Worm (Caenorhabditis elegans) whole organism, early embryonic: Measurements from ENCODE around the gene C16C8.19.

Experiments
- aly-1 ChIP-seq: sonication (generic microtip); optimal IDR thresholded peaks from 2 replicates; lab custom pipeline; 2016; ENCODE audit warnings: missing genetic modification characterization, missing compliant biosample characterization
- ama-1 ChIP-seq: fragments of 150-350 bp; optimal IDR thresholded peaks from 2 replicates; lab custom pipeline; 2014
- ceh-36 ChIP-seq: sonication (generic microtip); optimal IDR thresholded peaks from 2 replicates; lab custom pipeline; 2016; ENCODE audit warnings: missing genetic modification characterization, inconsistent platforms, missing compliant biosample characterization
- flt-1 ChIP-seq: fragments of 200-800 bp; sonication (Bioruptor generic); IDR thresholded peaks from 2 replicates; pipeline ENCODE4 v1.3.6; 2022; ENCODE audit warnings: missing genetic modification characterization, missing compliant biosample characterization
- hnd-1 ChIP-seq: sonication (generic microtip); optimal IDR thresholded peaks from 2 replicates; lab custom pipeline; 2016; ENCODE audit warnings: missing genetic modification characterization, missing compliant biosample characterization
- scrt-1 ChIP-seq: fragments of 200-800 bp; sonication (Bioruptor generic); IDR thresholded peaks from 2 replicates; pipeline ENCODE4 v1.3.6; 2022; ENCODE audit warnings: missing genetic modification characterization, missing compliant biosample characterization
- sea-1 ChIP-seq: fragments of 200-800 bp; sonication (Bioruptor generic); conservative IDR thresholded peaks from 2 replicates; pipeline ENCODE4 v1.3.6; 2022; ENCODE audit warnings: missing genetic modification characterization, missing compliant biosample characterization
- tbx-11 ChIP-seq: fragments of 200-800 bp; sonication (Bioruptor generic); IDR thresholded peaks from 2 replicates; pipeline ENCODE4 v1.3.6; 2022; ENCODE audit warnings: missing genetic modification characterization, missing compliant biosample characterization
- tbx-37 ChIP-seq: fragments of 200-800 bp; sonication (Bioruptor generic); conservative IDR thresholded peaks from 2 replicates; pipeline ENCODE4 v1.3.6; 2022; ENCODE audit warnings: missing genetic modification reagents, missing genetic modification characterization, missing compliant biosample characterization
- tra-4 ChIP-seq: sonication (generic microtip); optimal IDR thresholded peaks from 2 replicates; lab custom pipeline; 2017; ENCODE audit warnings: missing genetic modification characterization, missing compliant biosample characterization

- TF ChIP-seq scrt-1 (no peak), ama-1 (lab: Kevin White, UChicago) (no peak), tra-4 (tag; lab: Kevin White, UChicago) (no peak), tbx-37 (GFP tag; lab: Robert Waterston, UW) (no peak), aly-1 (no peak), flt-1 (GFP tag; lab: Robert Waterston, UW) (no peak), tbx-11 (GFP tag; lab: Robert Waterston, UW) (no peak), sea-1 (GFP tag; lab: Robert Waterston, UW) (no peak), hnd-1 (no peak), ceh-36 (tag; lab: Kevin White, UChicago) (no peak)
Measured at ce11 chrII:3472316-3472715, 14.0 kb downstream of the C16C8.19 start, which contains the start of gene Y49F6B.12.
